Worm (Caenorhabditis elegans) whole organism, L4 larva: Measurements from ENCODE around the gene C07A12.18.

Experiments
- D1046.2 ChIP-seq: fragments of 200-800 bp; sonication (Bioruptor generic); IDR thresholded peaks from 2 replicates; pipeline ENCODE4 v1.3.6; 2022; ENCODE audit warnings: missing genetic modification characterization, missing compliant biosample characterization
- F10B5.3 ChIP-seq: sonication (generic microtip); optimal IDR thresholded peaks from 2 replicates; lab custom pipeline; 2016; ENCODE audit warnings: mild to moderate bottlenecking, missing genetic modification characterization, missing compliant biosample characterization
- F44E2.7 ChIP-seq: fragments of 200-800 bp; sonication (Bioruptor generic); IDR thresholded peaks from 2 replicates; pipeline ENCODE4 v2.1.2; 2022; ENCODE audit warnings: missing genetic modification characterization, missing compliant biosample characterization
- ZK337.2 ChIP-seq: fragments of 200-800 bp; sonication (Bioruptor generic); IDR thresholded peaks from 2 replicates; pipeline ENCODE4 v1.3.6; 2022; ENCODE audit warnings: missing genetic modification reagents, missing genetic modification characterization, missing compliant biosample characterization
- ZK546.5 ChIP-seq, 2 experiments: sonication (generic microtip); optimal IDR thresholded peaks; 2 replicates each; lab custom pipeline; 2017; ENCODE audit warnings: missing biosample characterization in 2 of 2, missing genetic modification characterization in 2 of 2
- aha-1 ChIP-seq: fragments of 150-350 bp; peaks from one replicate; lab custom pipeline; 2014; ENCODE audit warnings: missing biosample characterization, missing genetic modification characterization
- ama-1 ChIP-seq: fragments of 150-350 bp; optimal IDR thresholded peaks from 2 replicates; lab custom pipeline; 2014; ENCODE audit warnings: inconsistent platforms, mixed read lengths
- ceh-20 ChIP-seq: fragments of 200-800 bp; sonication (Bioruptor generic); IDR thresholded peaks from 2 replicates; pipeline ENCODE4 v1.3.6; 2022; ENCODE audit warnings: missing genetic modification reagents, missing genetic modification characterization, missing compliant biosample characterization
- ceh-82 ChIP-seq: sonication (generic microtip); optimal IDR thresholded peaks from 2 replicates; lab custom pipeline; 2017; ENCODE audit warnings: missing biosample characterization, missing genetic modification characterization
- cey-2 ChIP-seq: sonication (generic microtip); optimal IDR thresholded peaks from 3 replicates; lab custom pipeline; 2017; ENCODE audit warnings: missing genetic modification characterization, mild to moderate bottlenecking, missing compliant biosample characterization, antibody characterized with exemption, borderline replicate concordance; ENCODE audit not compliant: insufficient read depth
- daf-12 ChIP-seq: fragments of 150-350 bp; optimal IDR thresholded peaks from 2 replicates; lab custom pipeline; 2014; ENCODE audit warnings: missing biosample characterization, missing genetic modification reagents, missing genetic modification characterization
- daf-16 ChIP-seq, 3 experiments: sonication (generic microtip); optimal IDR thresholded peaks; 2 replicates each; lab custom pipeline; 2016 to 2017; ENCODE audit warnings: missing genetic modification characterization in 3 of 3, missing genetic modification reagents in 3 of 3, mild to moderate bottlenecking in 2 of 3, missing compliant biosample characterization in 2 of 3, missing biosample characterization in 1 of 3, moderate library complexity in 1 of 3
- daf-19 ChIP-seq: fragments of 200-800 bp; sonication (Bioruptor generic); conservative IDR thresholded peaks from 2 replicates; pipeline ENCODE4 v1.3.6; 2022; ENCODE audit warnings: missing genetic modification characterization, missing compliant biosample characterization
- daf-8 ChIP-seq: fragments of 200-800 bp; sonication (Bioruptor generic); IDR thresholded peaks from 2 replicates; pipeline ENCODE4 v1.3.6; 2022; ENCODE audit warnings: missing genetic modification characterization, missing compliant biosample characterization
- dmd-6 ChIP-seq: fragments of 200-800 bp; sonication (Bioruptor generic); IDR thresholded peaks from 2 replicates; pipeline ENCODE4 v1.3.6; 2022; ENCODE audit warnings: missing genetic modification reagents, missing genetic modification characterization, missing compliant biosample characterization
- dmd-9 ChIP-seq: fragments of 200-800 bp; sonication (Bioruptor generic); IDR thresholded peaks from 2 replicates; pipeline ENCODE4 v1.3.6; 2022; ENCODE audit warnings: missing genetic modification reagents, missing genetic modification characterization, missing compliant biosample characterization
- dve-1 ChIP-seq: sonication (generic microtip); optimal IDR thresholded peaks from 2 replicates; lab custom pipeline; 2017; ENCODE audit warnings: antibody characterized with exemption, mild to moderate bottlenecking, missing genetic modification characterization, missing compliant biosample characterization; ENCODE audit not compliant: insufficient read depth
- fkh-10 ChIP-seq: fragments of 150-350 bp; optimal IDR thresholded peaks from 2 replicates; lab custom pipeline; 2014; ENCODE audit warnings: missing biosample characterization, missing genetic modification reagents, missing genetic modification characterization
- hlh-11 ChIP-seq: fragments of 200-800 bp; sonication (Bioruptor generic); optimal IDR thresholded peaks from 2 replicates; lab custom pipeline; 2018; ENCODE audit warnings: mild to moderate bottlenecking, missing genetic modification characterization, missing compliant biosample characterization
- hlh-30 ChIP-seq: sonication (generic microtip); optimal IDR thresholded peaks from 2 replicates; lab custom pipeline; 2017; ENCODE audit warnings: antibody characterized with exemption, mild to moderate bottlenecking, missing genetic modification characterization, missing compliant biosample characterization; ENCODE audit not compliant: insufficient read depth
- lim-7 ChIP-seq: fragments of 200-800 bp; sonication (Bioruptor generic); IDR thresholded peaks from 2 replicates; pipeline ENCODE4 v1.3.6; 2022; ENCODE audit warnings: missing genetic modification characterization, missing compliant biosample characterization
- lin-39 ChIP-seq: fragments of 150-350 bp; optimal IDR thresholded peaks from 2 replicates; lab custom pipeline; 2014; ENCODE audit warnings: missing biosample characterization, missing genetic modification reagents, missing genetic modification characterization
- madf-9 ChIP-seq: fragments of 200-800 bp; sonication (Bioruptor generic); conservative IDR thresholded peaks from 2 replicates; pipeline ENCODE4 v1.3.6; 2022; ENCODE audit warnings: missing genetic modification reagents, missing genetic modification characterization, missing compliant biosample characterization
- mdl-1 ChIP-seq, 2 experiments: fragments of 150-350 bp in 1 of 2; sonication (generic microtip) in 1 of 2; optimal IDR thresholded peaks; 2 replicates each; lab custom pipeline; 2014 to 2017; ENCODE audit warnings: missing biosample characterization in 2 of 2, missing genetic modification characterization in 2 of 2
- mes-2 ChIP-seq: sonication (generic microtip); optimal IDR thresholded peaks from 2 replicates; lab custom pipeline; 2016; ENCODE audit warnings: missing genotype, mild to moderate bottlenecking, missing genetic modification characterization, missing compliant biosample characterization; ENCODE audit not compliant: poor library complexity, severe bottlenecking
- mxl-2 ChIP-seq: fragments of 200-800 bp; sonication (Bioruptor generic); conservative IDR thresholded peaks from 2 replicates; pipeline ENCODE4 v1.3.6; 2022; ENCODE audit warnings: missing genetic modification reagents, missing genetic modification characterization, missing compliant biosample characterization
- nhr-10 ChIP-seq: fragments of 150-350 bp; optimal IDR thresholded peaks from 2 replicates; lab custom pipeline; 2014; ENCODE audit warnings: missing biosample characterization, missing genetic modification characterization
- nhr-102 ChIP-seq: sonication (generic microtip); optimal IDR thresholded peaks from 2 replicates; lab custom pipeline; 2016; ENCODE audit warnings: mild to moderate bottlenecking, missing genetic modification characterization, moderate library complexity, missing compliant biosample characterization
- nhr-11 ChIP-seq: fragments of 150-350 bp; optimal IDR thresholded peaks from 2 replicates; lab custom pipeline; 2014; ENCODE audit warnings: missing biosample characterization, missing genetic modification characterization
- nhr-111 ChIP-seq: fragments of 200-800 bp; sonication (Bioruptor generic); optimal IDR thresholded peaks from 2 replicates; lab custom pipeline; 2018; ENCODE audit warnings: mild to moderate bottlenecking, missing genetic modification characterization, missing compliant biosample characterization
- nhr-25 ChIP-seq: sonication (generic microtip); optimal IDR thresholded peaks from 2 replicates; lab custom pipeline; 2017; ENCODE audit warnings: missing genetic modification characterization, mild to moderate bottlenecking, missing compliant biosample characterization, antibody characterized with exemption, moderate library complexity, borderline replicate concordance; ENCODE audit not compliant: insufficient read depth
- nhr-28 ChIP-seq: fragments of 150-350 bp; optimal IDR thresholded peaks from 2 replicates; lab custom pipeline; 2014; ENCODE audit warnings: missing biosample characterization, missing genetic modification characterization
- nhr-48 ChIP-seq: sonication (generic microtip); optimal IDR thresholded peaks from 2 replicates; lab custom pipeline; 2016; ENCODE audit warnings: mild to moderate bottlenecking, missing genetic modification characterization, missing compliant biosample characterization
- nhr-77 ChIP-seq: fragments of 150-350 bp; optimal IDR thresholded peaks from 2 replicates; lab custom pipeline; 2014; ENCODE audit warnings: missing biosample characterization, missing genetic modification characterization
- php-3 ChIP-seq: fragments of 200-800 bp; sonication (Bioruptor generic); IDR thresholded peaks from 2 replicates; pipeline ENCODE4 v1.3.6; 2022; ENCODE audit warnings: missing genetic modification reagents, missing genetic modification characterization, missing compliant biosample characterization
- pqm-1 ChIP-seq: sonication (generic microtip); optimal IDR thresholded peaks from 2 replicates; lab custom pipeline; 2017; ENCODE audit warnings: missing biosample characterization, missing genetic modification characterization
- sdz-12 ChIP-seq: fragments of 200-800 bp; sonication (Bioruptor generic); optimal IDR thresholded peaks from 2 replicates; lab custom pipeline; 2018; ENCODE audit warnings: mild to moderate bottlenecking, missing genetic modification characterization, missing compliant biosample characterization
- skn-1 ChIP-seq: fragments of 150-350 bp; optimal IDR thresholded peaks from 2 replicates; lab custom pipeline; 2014; ENCODE audit warnings: missing biosample characterization, missing genetic modification characterization
- spr-1 ChIP-seq: sonication (generic microtip); optimal IDR thresholded peaks from 2 replicates; lab custom pipeline; 2016; ENCODE audit warnings: mild to moderate bottlenecking, missing genetic modification characterization, missing compliant biosample characterization
- spr-3 ChIP-seq: fragments of 200-800 bp; sonication (Bioruptor generic); optimal IDR thresholded peaks from 2 replicates; lab custom pipeline; 2018; ENCODE audit warnings: mild to moderate bottlenecking, missing genetic modification characterization, missing compliant biosample characterization
- tra-1 ChIP-seq: fragments of 200-800 bp; sonication (Bioruptor generic); IDR thresholded peaks from 2 replicates; pipeline ENCODE4 v1.3.6; 2022; ENCODE audit warnings: missing genetic modification reagents, missing genetic modification characterization, missing compliant biosample characterization
- unc-130 ChIP-seq: sonication (generic microtip); optimal IDR thresholded peaks from 2 replicates; lab custom pipeline; 2016; ENCODE audit warnings: missing genetic modification reagents, missing genetic modification characterization, missing compliant biosample characterization
- unc-62 ChIP-seq, 3 experiments: fragments of 150-350 bp in 1 of 3; sonication (generic microtip); optimal IDR thresholded peaks in 2 of 3; peaks in 1 of 3; 1 replicate in 1 of 3; 2 replicates in 2 of 3; lab custom pipeline; 2014 to 2017; ENCODE audit warnings: missing biosample characterization in 3 of 3, missing genetic modification characterization in 3 of 3, missing genetic modification reagents in 3 of 3, missing genotype in 1 of 3
- vab-7 ChIP-seq: fragments of 200-800 bp; sonication (Bioruptor generic); IDR thresholded peaks from 2 replicates; pipeline ENCODE4 v1.3.6; 2022; ENCODE audit warnings: missing genetic modification reagents, missing genetic modification characterization, missing compliant biosample characterization
- zfp-3 ChIP-seq: fragments of 200-800 bp; sonication (Bioruptor generic); conservative IDR thresholded peaks from 2 replicates; pipeline ENCODE4 v1.3.6; 2022; ENCODE audit warnings: missing genetic modification reagents, missing genetic modification characterization, missing compliant biosample characterization

C07A12.18 gene

ce11 chrX:4567110-4567509 is 17.4 kb upstream of the C07A12.18 start (continued):
- no peak for TF ChIP-seq nhr-25 (tag; lab: Kevin White, UChicago)
- TF ChIP-seq spr-1 (tag; lab: Kevin White, UChicago), result no peak
- no peak for TF ChIP-seq ZK546.5 (tag; optimal IDR thresholded peaks at IDR 0.05; lab: Kevin White, UChicago)
- TF ChIP-seq F44E2.7 (GFP tag; lab: Robert Waterston, UW), result no peak
- no peak for TF ChIP-seq D1046.2 (GFP tag; lab: Robert Waterston, UW)
- TF ChIP-seq nhr-11 (tag; lab: Kevin White, UChicago), result no peak
- TF ChIP-seq daf-16 (GFP tag; optimal IDR thresholded peaks at IDR 0.05; lab: Kevin White, UChicago), result no peak
- TF ChIP-seq daf-16 (tag; optimal IDR thresholded peaks at IDR 0.05; lab: Kevin White, UChicago), result peak; percentile 18
- peak; percentile 32 for TF ChIP-seq hlh-11 (tag; lab: Kevin White, UChicago)
- no peak for TF ChIP-seq vab-7 (GFP tag; lab: Robert Waterston, UW)
- TF ChIP-seq spr-3 (GFP tag; lab: Kevin White, UChicago), result no peak
- TF ChIP-seq daf-19 (GFP tag; lab: Robert Waterston, UW), result no peak
- TF ChIP-seq skn-1, result no peak
- no peak for TF ChIP-seq nhr-102 (tag; lab: Kevin White, UChicago)
- no peak for TF ChIP-seq cey-2 (tag; lab: Kevin White, UChicago)

ce11 chrX:4564717-4565316 is 15.1 kb upstream of the C07A12.18 start, which contains the start of gene amt-4:
Gene amt-4, plus strand, starts transcription at chrX:4565302.
- TF ChIP-seq pqm-1 (peak; percentile 92), mxl-2 (GFP tag; lab: Robert Waterston, UW) (no peak), php-3 (GFP tag; lab: Robert Waterston, UW) (peak; percentile 99), mdl-1 (tag; optimal IDR thresholded peaks at IDR 0.05; lab: Kevin White, UChicago) (peak in 1 of 2 experiments; percentile 86), dve-1 (tag; lab: Kevin White, UChicago) (peak; percentile 83), nhr-77 (tag; lab: Kevin White, UChicago) (peak; percentile 90), hlh-11 (tag; lab: Kevin White, UChicago) (peak; percentile 85), dmd-6 (GFP tag; lab: Robert Waterston, UW) (peak; percentile 93), nhr-28 (tag; lab: Kevin White, UChicago) (peak; percentile 87), madf-9 (no peak), zfp-3 (GFP tag; lab: Robert Waterston, UW) (no peak), lim-7 (GFP tag; lab: Robert Waterston, UW) (no peak), ZK337.2 (GFP tag; lab: Robert Waterston, UW) (no peak), nhr-10 (tag; lab: Kevin White, UChicago) (peak; percentile 45), unc-130 (GFP tag; lab: Kevin White, UChicago) (no peak), hlh-30 (peak; percentile 52), ama-1 (no peak), tra-1 (GFP tag; lab: Robert Waterston, UW) (peak; percentile 48; the same call in 1 of the 2 replicates), nhr-48 (peak; percentile 90), cey-2 (tag; lab: Kevin White, UChicago) (no peak), aha-1 (tag; lab: Kevin White, UChicago) (peak; percentile 84), daf-16 (GFP tag; optimal IDR thresholded peaks at IDR 0.05; lab: Kevin White, UChicago) (no peak), daf-16 (tag; optimal IDR thresholded peaks at IDR 0.05; lab: Kevin White, UChicago) (peak; percentile 88), nhr-102 (tag; lab: Kevin White, UChicago) (peak; percentile 61)

ce11 chrX:4562288-4562687 is 12.6 kb upstream of the C07A12.18 start:
- TF ChIP-seq ZK337.2 (GFP tag; lab: Robert Waterston, UW), result no peak
- TF ChIP-seq lim-7 (GFP tag; lab: Robert Waterston, UW), result no peak
- no peak for TF ChIP-seq fkh-10
- TF ChIP-seq F10B5.3 (tag; lab: Kevin White, UChicago), result no peak
- TF ChIP-seq hlh-30, result peak; percentile 29
- TF ChIP-seq spr-3 (GFP tag; lab: Kevin White, UChicago), result no peak
- TF ChIP-seq aha-1 (tag; lab: Kevin White, UChicago), result peak; percentile 78
- TF ChIP-seq dmd-9 (GFP tag; lab: Robert Waterston, UW), result no peak
- peak in 1 of 2 experiments; percentile 57 for TF ChIP-seq unc-62 (GFP tag; optimal IDR thresholded peaks at IDR 0.05 in 1 of 2; lab: Kevin White, UChicago)
- no peak for TF ChIP-seq unc-62 (tag; optimal IDR thresholded peaks at IDR 0.05; lab: Kevin White, UChicago)
- TF ChIP-seq daf-8 (GFP tag; lab: Robert Waterston, UW), result no peak
- no peak for TF ChIP-seq nhr-111 (GFP tag; lab: Kevin White, UChicago)
- no peak for TF ChIP-seq sdz-12 (GFP tag; lab: Kevin White, UChicago)
- TF ChIP-seq mes-2 (tag; lab: Kevin White, UChicago), result no peak
- no peak for TF ChIP-seq daf-12
- no peak for TF ChIP-seq ceh-82
- TF ChIP-seq ceh-20, result no peak
- TF ChIP-seq lin-39 (tag; lab: Kevin White, UChicago), result no peak
- no peak for TF ChIP-seq spr-1 (tag; lab: Kevin White, UChicago)
